Worm (Caenorhabditis elegans) whole organism, early embryonic: ENCODE data around the gene nlr-1.
"Not testable (repeated sequence)": the region's sequence is repeated elsewhere in the genome, so short reads cannot be mapped to it uniquely, and the experiment has no call there.

ENCODE experiments used
- B0310.2 ChIP-seq: sonication (generic microtip); optimal IDR thresholded peaks from 2 replicates; lab custom pipeline; 2016; ENCODE audit warnings: mild to moderate bottlenecking, missing genetic modification characterization, missing compliant biosample characterization
- F13C5.2 ChIP-seq: sonication (generic microtip); optimal IDR thresholded peaks from 2 replicates; lab custom pipeline; 2017; ENCODE audit warnings: mild to moderate bottlenecking, missing genetic modification characterization, inconsistent platforms, missing compliant biosample characterization
- aly-1 ChIP-seq: sonication (generic microtip); optimal IDR thresholded peaks from 2 replicates; lab custom pipeline; 2016; ENCODE audit warnings: missing genetic modification characterization, missing compliant biosample characterization
- ama-1 ChIP-seq: fragments of 150-350 bp; optimal IDR thresholded peaks from 2 replicates; lab custom pipeline; 2014
- ceh-13 ChIP-seq: fragments of 200-800 bp; sonication (Bioruptor generic); optimal IDR thresholded peaks from 2 replicates; lab custom pipeline; 2018; ENCODE audit warnings: mild to moderate bottlenecking, missing genetic modification characterization, missing compliant biosample characterization
- ceh-36 ChIP-seq: sonication (generic microtip); optimal IDR thresholded peaks from 2 replicates; lab custom pipeline; 2016; ENCODE audit warnings: missing genetic modification characterization, inconsistent platforms, missing compliant biosample characterization
- ets-7 ChIP-seq: sonication (generic microtip); optimal IDR thresholded peaks from 2 replicates; lab custom pipeline; 2016; ENCODE audit warnings: missing genotype, missing genetic modification characterization, missing compliant biosample characterization
- flt-1 ChIP-seq: fragments of 200-800 bp; sonication (Bioruptor generic); IDR thresholded peaks from 2 replicates; pipeline ENCODE4 v1.3.6; 2022; ENCODE audit warnings: missing genetic modification characterization, missing compliant biosample characterization
- hmbx-1 ChIP-seq: sonication (generic microtip); optimal IDR thresholded peaks from 2 replicates; lab custom pipeline; 2016; ENCODE audit warnings: mild to moderate bottlenecking, missing genetic modification characterization, missing compliant biosample characterization
- hmg-4 ChIP-seq: fragments of 200-800 bp; sonication (Bioruptor generic); optimal IDR thresholded peaks from 2 replicates; lab custom pipeline; 2018; ENCODE audit warnings: mild to moderate bottlenecking, missing genetic modification characterization, missing compliant biosample characterization
- hnd-1 ChIP-seq: sonication (generic microtip); optimal IDR thresholded peaks from 2 replicates; lab custom pipeline; 2016; ENCODE audit warnings: missing genetic modification characterization, missing compliant biosample characterization
- pes-1 ChIP-seq: fragments of 200-800 bp; sonication (Bioruptor generic); IDR thresholded peaks from 2 replicates; pipeline ENCODE4 v1.3.6; 2022; ENCODE audit warnings: missing genetic modification reagents, missing genetic modification characterization, missing compliant biosample characterization
- scrt-1 ChIP-seq: fragments of 200-800 bp; sonication (Bioruptor generic); IDR thresholded peaks from 2 replicates; pipeline ENCODE4 v1.3.6; 2022; ENCODE audit warnings: missing genetic modification characterization, missing compliant biosample characterization
- sea-1 ChIP-seq: fragments of 200-800 bp; sonication (Bioruptor generic); conservative IDR thresholded peaks from 2 replicates; pipeline ENCODE4 v1.3.6; 2022; ENCODE audit warnings: missing genetic modification characterization, missing compliant biosample characterization
- tbx-11 ChIP-seq: fragments of 200-800 bp; sonication (Bioruptor generic); IDR thresholded peaks from 2 replicates; pipeline ENCODE4 v1.3.6; 2022; ENCODE audit warnings: missing genetic modification characterization, missing compliant biosample characterization
- tbx-37 ChIP-seq: fragments of 200-800 bp; sonication (Bioruptor generic); conservative IDR thresholded peaks from 2 replicates; pipeline ENCODE4 v1.3.6; 2022; ENCODE audit warnings: missing genetic modification reagents, missing genetic modification characterization, missing compliant biosample characterization
- tra-4 ChIP-seq: sonication (generic microtip); optimal IDR thresholded peaks from 2 replicates; lab custom pipeline; 2017; ENCODE audit warnings: missing genetic modification characterization, missing compliant biosample characterization

nlr-1 gene

ce11 chrIV:12178235-12178634 is at the start of gene nlr-1:
nlr-1 (minus strand) TSS chrIV:12178335.
- TF ChIP-seq F13C5.2 (tag; lab: Kevin White, UChicago); sea-1 (GFP tag; lab: Robert Waterston, UW); tra-4 (tag; lab: Kevin White, UChicago): not testable (repeated sequence)

ce11 chrIV:12227012-12227411 is 48.9 kb upstream of the nlr-1 start, which contains the start of gene mlt-3:
mlt-3 (minus strand) TSS chrIV:12227112.
- TF ChIP-seq sea-1 (GFP tag; lab: Robert Waterston, UW) (no peak), hmg-4 (GFP tag; lab: Kevin White, UChicago) (no peak), ets-7 (tag; lab: Kevin White, UChicago) (no peak), ceh-36 (no peak), hmbx-1 (tag; lab: Kevin White, UChicago) (no peak)

DNA sequence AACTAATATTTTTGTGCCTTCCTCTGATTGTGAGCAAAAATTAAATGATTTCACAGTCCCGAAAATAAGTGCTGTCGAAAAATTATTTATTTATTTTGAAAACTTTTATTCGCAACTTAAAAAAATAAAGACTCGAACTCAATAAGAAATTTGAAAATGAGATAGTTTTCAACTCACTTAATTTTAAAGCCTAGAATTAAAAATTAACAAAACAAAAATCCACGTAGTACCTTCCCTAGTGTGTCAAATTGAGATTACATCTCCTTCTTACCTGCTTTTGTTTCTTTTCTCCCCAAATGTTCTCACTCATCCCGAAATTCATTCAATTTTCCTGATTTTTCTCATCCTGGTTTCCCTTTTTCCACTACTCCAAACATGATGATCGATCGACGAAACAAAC is 41.2 kb upstream of the nlr-1 start, which contains the start of gene F35G2.5:
TSS of gene F35G2.5 (plus strand) at position 301 of the 400 bp plus-strand sequence.
- TF ChIP-seq tra-4 (tag; lab: Kevin White, UChicago): no peak
- no peak for TF ChIP-seq ets-7 (tag; lab: Kevin White, UChicago)
- no peak for TF ChIP-seq aly-1 (tag; lab: Kevin White, UChicago)
- no peak for TF ChIP-seq hnd-1
- TF ChIP-seq flt-1 (GFP tag; lab: Robert Waterston, UW): no peak
- TF ChIP-seq B0310.2 (tag; lab: Kevin White, UChicago): no peak
- no peak for TF ChIP-seq ama-1
- no peak for TF ChIP-seq ceh-36
- no peak for TF ChIP-seq hmbx-1 (tag; lab: Kevin White, UChicago)
- TF ChIP-seq ceh-13: no peak
- TF ChIP-seq tbx-37 (GFP tag; lab: Robert Waterston, UW): no peak
- no peak for TF ChIP-seq scrt-1
- TF ChIP-seq pes-1 (GFP tag; lab: Robert Waterston, UW): no peak
- no peak for TF ChIP-seq sea-1 (GFP tag; lab: Robert Waterston, UW)
- TF ChIP-seq F13C5.2 (tag; lab: Kevin White, UChicago): no peak
- TF ChIP-seq tbx-11 (GFP tag; lab: Robert Waterston, UW): no peak
- no peak for TF ChIP-seq hmg-4 (GFP tag; lab: Kevin White, UChicago)

- TF ChIP-seq ama-1 (no peak), hmbx-1 (tag; lab: Kevin White, UChicago) (no peak), aly-1 (tag; lab: Kevin White, UChicago) (no peak), B0310.2 (tag; lab: Kevin White, UChicago) (no peak), tra-4 (tag; lab: Kevin White, UChicago) (no peak), pes-1 (GFP tag; lab: Robert Waterston, UW) (no peak), hnd-1 (no peak), ets-7 (tag; lab: Kevin White, UChicago) (no peak), ceh-13 (no peak), hmg-4 (GFP tag; lab: Kevin White, UChicago) (no peak)
These were observed 40.1 kb upstream of the nlr-1 start for ce11 chrIV:12218253-12218652.

- no peak for TF ChIP-seq flt-1 (GFP tag; lab: Robert Waterston, UW)
- no peak for TF ChIP-seq ceh-36
- TF ChIP-seq pes-1 (GFP tag; lab: Robert Waterston, UW): no peak
- TF ChIP-seq tra-4 (tag; lab: Kevin White, UChicago): no peak
- TF ChIP-seq ama-1: no peak
- no peak for TF ChIP-seq sea-1 (GFP tag; lab: Robert Waterston, UW)
- no peak for TF ChIP-seq F13C5.2 (tag; lab: Kevin White, UChicago)
- no peak for TF ChIP-seq scrt-1
- no peak for TF ChIP-seq hnd-1
These were observed 39.0 kb upstream of the nlr-1 start for ce11 chrIV:12217142-12217541.

- TF ChIP-seq F13C5.2 (tag; lab: Kevin White, UChicago) (no peak), hmg-4 (GFP tag; lab: Kevin White, UChicago) (peak; percentile 0), B0310.2 (tag; lab: Kevin White, UChicago) (no peak), hmbx-1 (tag; lab: Kevin White, UChicago) (no peak), aly-1 (tag; lab: Kevin White, UChicago) (no peak), ets-7 (tag; lab: Kevin White, UChicago) (no peak), hnd-1 (no peak)
These were observed 37.7 kb upstream of the nlr-1 start, which contains the start of gene phy-2 for ce11 chrIV:12215762-12216295. phy-2 (minus strand) TSS chrIV:12215987.

DNA sequence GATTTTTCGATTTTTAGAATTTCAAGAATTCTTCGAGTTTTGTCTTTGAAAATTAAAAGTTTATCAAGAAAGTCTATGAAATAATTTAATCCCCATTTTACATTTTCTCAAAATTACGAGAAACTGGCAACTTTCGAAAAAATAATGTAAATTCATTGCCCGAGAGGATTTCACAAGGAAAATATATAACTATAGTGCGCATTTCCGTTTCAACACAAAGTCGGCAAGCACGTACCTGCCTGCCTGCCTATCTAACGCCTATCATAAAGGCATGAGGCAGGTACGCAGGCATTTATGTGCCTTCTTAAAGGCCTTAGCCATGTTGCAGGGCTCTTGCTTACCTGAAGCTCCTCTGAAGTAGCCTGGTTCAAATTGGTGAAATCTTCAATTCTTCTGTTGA is 34.7 kb upstream of the nlr-1 start:
- TF ChIP-seq ceh-13: no peak
- no peak for TF ChIP-seq B0310.2 (tag; lab: Kevin White, UChicago)
- no peak for TF ChIP-seq hnd-1
- TF ChIP-seq hmg-4 (GFP tag; lab: Kevin White, UChicago): no peak
- no peak for TF ChIP-seq tbx-37 (GFP tag; lab: Robert Waterston, UW)
- no peak for TF ChIP-seq tbx-11 (GFP tag; lab: Robert Waterston, UW)
- TF ChIP-seq sea-1 (GFP tag; lab: Robert Waterston, UW): no peak
- TF ChIP-seq aly-1 (tag; lab: Kevin White, UChicago): no peak
- TF ChIP-seq hmbx-1 (tag; lab: Kevin White, UChicago): no peak
- TF ChIP-seq ets-7 (tag; lab: Kevin White, UChicago): no peak
- no peak for TF ChIP-seq flt-1 (GFP tag; lab: Robert Waterston, UW)
- no peak for TF ChIP-seq ama-1
- no peak for TF ChIP-seq pes-1 (GFP tag; lab: Robert Waterston, UW)
- no peak for TF ChIP-seq tra-4 (tag; lab: Kevin White, UChicago)
- no peak for TF ChIP-seq F13C5.2 (tag; lab: Kevin White, UChicago)
- no peak for TF ChIP-seq scrt-1
- no peak for TF ChIP-seq ceh-36

- TF ChIP-seq flt-1 (GFP tag; lab: Robert Waterston, UW) (no peak), ama-1 (no peak), ets-7 (tag; lab: Kevin White, UChicago) (no peak), ceh-13 (no peak), B0310.2 (tag; lab: Kevin White, UChicago) (no peak), pes-1 (GFP tag; lab: Robert Waterston, UW) (no peak), hmg-4 (GFP tag; lab: Kevin White, UChicago) (no peak), ceh-36 (no peak), hmbx-1 (tag; lab: Kevin White, UChicago) (no peak), hnd-1 (no peak)
These were observed 33.2 kb upstream of the nlr-1 start for ce11 chrIV:12211292-12211691.
